Fruit fly (Drosophila melanogaster) whole organism, embryonic: ENCODE results near the gene CG10165.

Source experiments
- Abd-B ChIP-seq: fragments of 200-800 bp; sonication (Bioruptor generic); optimal IDR thresholded peaks from 2 replicates; lab custom pipeline; 2018; ENCODE audit warnings: missing biosample characterization, mild to moderate bottlenecking, missing genetic modification characterization, moderate library complexity
- CG10274 ChIP-seq: fragments of 200-800 bp; sonication (Bioruptor generic); optimal IDR thresholded peaks from 3 replicates; lab custom pipeline; 2017; ENCODE audit warnings: missing biosample characterization, mild to moderate bottlenecking, missing genetic modification characterization
- CG11247 ChIP-seq: fragments of 200-800 bp; sonication (Bioruptor generic); IDR thresholded peaks from 2 replicates; pipeline ENCODE4 v1.3.6; 2022; ENCODE audit warnings: missing biosample characterization, missing genetic modification characterization
- CG11504 ChIP-seq: fragments of 200-800 bp; sonication (Bioruptor generic); optimal IDR thresholded peaks from 3 replicates; lab custom pipeline; 2019; ENCODE audit warnings: missing biosample characterization, mild to moderate bottlenecking, missing genetic modification characterization, moderate library complexity
- CG13624 ChIP-seq: fragments of 200-800 bp; sonication (Bioruptor generic); optimal IDR thresholded peaks from 2 replicates; lab custom pipeline; 2016; ENCODE audit warnings: missing biosample characterization, missing genetic modification characterization
- CG14667 ChIP-seq: fragments of 200-800 bp; sonication (Bioruptor generic); IDR thresholded peaks from 2 replicates; pipeline ENCODE4 v1.3.6; 2022; ENCODE audit warnings: missing biosample characterization, missing genetic modification characterization
- CG15479 ChIP-seq: fragments of 200-800 bp; sonication (Bioruptor generic); optimal IDR thresholded peaks from 3 replicates; lab custom pipeline; 2019; ENCODE audit warnings: missing biosample characterization, mild to moderate bottlenecking, missing genetic modification characterization, moderate library complexity
- CG15601 ChIP-seq: fragments of 200-800 bp; sonication (Bioruptor generic); optimal IDR thresholded peaks from 3 replicates; lab custom pipeline; 2019; ENCODE audit warnings: missing biosample characterization, mild to moderate bottlenecking, missing genetic modification characterization, moderate library complexity
- CG15696 ChIP-seq: fragments of 200-800 bp; sonication (Bioruptor generic); optimal IDR thresholded peaks from 2 replicates; lab custom pipeline; 2019; ENCODE audit warnings: missing biosample characterization, mild to moderate bottlenecking, missing genetic modification characterization, moderate library complexity
- CG1602 ChIP-seq: fragments of 200-800 bp; sonication (Bioruptor generic); optimal IDR thresholded peaks from 3 replicates; lab custom pipeline; 2016; ENCODE audit warnings: missing biosample characterization, missing genetic modification characterization
- CG1647 ChIP-seq: fragments of 200-800 bp; sonication (Bioruptor generic); optimal IDR thresholded peaks from 3 replicates; lab custom pipeline; 2016; ENCODE audit warnings: missing biosample characterization, missing genetic modification characterization
- CG17829 ChIP-seq: fragments of 200-800 bp; optimal IDR thresholded peaks from 2 replicates; lab custom pipeline; 2019; ENCODE audit warnings: missing biosample characterization, mild to moderate bottlenecking, missing genetic modification characterization, moderate library complexity
- CG1832 ChIP-seq: fragments of 200-800 bp; sonication (Bioruptor generic); optimal IDR thresholded peaks from 2 replicates; lab custom pipeline; 2017; ENCODE audit warnings: missing biosample characterization, mild to moderate bottlenecking, missing genetic modification characterization, inconsistent platforms
- CG18476 ChIP-seq: fragments of 200-800 bp; sonication (Bioruptor generic); optimal IDR thresholded peaks from 2 replicates; lab custom pipeline; 2016; ENCODE audit warnings: missing biosample characterization, mild to moderate bottlenecking, missing genetic modification characterization
- CG2120 ChIP-seq: fragments of 200-800 bp; sonication (Bioruptor generic); optimal IDR thresholded peaks from 3 replicates; lab custom pipeline; 2016; ENCODE audit warnings: missing biosample characterization, missing genetic modification characterization
- CG31388 ChIP-seq: fragments of 200-800 bp; sonication (Bioruptor generic); optimal IDR thresholded peaks from 2 replicates; lab custom pipeline; 2016; ENCODE audit warnings: missing biosample characterization, missing genetic modification characterization
- CG32772 ChIP-seq: fragments of 200-800 bp; sonication (Bioruptor generic); IDR thresholded peaks from 2 replicates; pipeline ENCODE4 v1.3.6; 2022; ENCODE audit warnings: missing biosample characterization, missing genetic modification characterization
- CG34224 ChIP-seq: fragments of 200-800 bp; sonication (Bioruptor generic); IDR thresholded peaks from 3 replicates; pipeline ENCODE4 v1.3.6; 2022; ENCODE audit warnings: missing biosample characterization, missing genetic modification characterization; ENCODE audit not compliant: partially characterized antibody
- CG42726 ChIP-seq: fragments of 200-800 bp; sonication (Bioruptor generic); IDR thresholded peaks from 2 replicates; pipeline ENCODE4 v1.3.6; 2022; ENCODE audit warnings: missing biosample characterization, missing genetic modification characterization; ENCODE audit not compliant: partially characterized antibody
- CG4424 ChIP-seq: fragments of 200-800 bp; sonication (Bioruptor generic); optimal IDR thresholded peaks from 3 replicates; lab custom pipeline; 2016; ENCODE audit warnings: missing biosample characterization, missing genetic modification characterization
- CG6254 ChIP-seq: fragments of 200-800 bp; sonication (Bioruptor generic); optimal IDR thresholded peaks from 3 replicates; lab custom pipeline; 2017; ENCODE audit warnings: mild to moderate bottlenecking, missing biosample characterization, missing genetic modification reagents, missing genetic modification characterization
- CG6689 ChIP-seq: fragments of 200-800 bp; sonication (Bioruptor generic); IDR thresholded peaks from 2 replicates; pipeline ENCODE4 v1.3.6; 2022; ENCODE audit warnings: missing biosample characterization, missing genetic modification characterization
- CG7271 ChIP-seq: fragments of 200-800 bp; sonication (Bioruptor generic); optimal IDR thresholded peaks from 2 replicates; lab custom pipeline; 2018; ENCODE audit warnings: missing biosample characterization, mild to moderate bottlenecking, missing genetic modification characterization, moderate library complexity
- CG7556 ChIP-seq: fragments of 200-800 bp; sonication (Bioruptor generic); optimal IDR thresholded peaks from 2 replicates; lab custom pipeline; 2017; ENCODE audit warnings: missing biosample characterization, mild to moderate bottlenecking, missing genetic modification characterization
- CG9727 ChIP-seq: fragments of 200-800 bp; sonication (Bioruptor generic); optimal IDR thresholded peaks from 3 replicates; lab custom pipeline; 2017; ENCODE audit warnings: missing biosample characterization, mild to moderate bottlenecking, missing genetic modification characterization
- D19B ChIP-seq: fragments of 200-800 bp; sonication (Bioruptor generic); optimal IDR thresholded peaks from 2 replicates; lab custom pipeline; 2017; ENCODE audit warnings: missing biosample characterization, mild to moderate bottlenecking, missing genetic modification characterization
- E2f1 ChIP-seq: fragments of 200-800 bp; sonication (Bioruptor generic); IDR thresholded peaks from 2 replicates; pipeline ENCODE4 v1.3.6; 2022; ENCODE audit warnings: missing biosample characterization, missing genetic modification characterization
- Gug ChIP-seq: fragments of 200-800 bp; sonication (Bioruptor generic); IDR thresholded peaks from 4 replicates; pipeline ENCODE4 v1.3.6; 2022; ENCODE audit warnings: missing biosample characterization, missing genetic modification characterization
- H15 ChIP-seq: fragments of 200-800 bp; sonication (Bioruptor generic); IDR thresholded peaks from 3 replicates; pipeline ENCODE4 v1.3.6; 2022; ENCODE audit warnings: missing biosample characterization, missing genetic modification characterization
- Hsf ChIP-seq: fragments of 200-800 bp; sonication (Bioruptor generic); optimal IDR thresholded peaks from 3 replicates; lab custom pipeline; 2016; ENCODE audit warnings: missing biosample characterization, missing genetic modification characterization
- Jarid2 ChIP-seq: fragments of 200-800 bp; sonication (Bioruptor generic); optimal IDR thresholded peaks from 3 replicates; lab custom pipeline; 2017; ENCODE audit warnings: mild to moderate bottlenecking, missing biosample characterization, missing genetic modification reagents, missing genetic modification characterization
- Med ChIP-seq: fragments of 200-800 bp; sonication (Bioruptor generic); peaks from one replicate; lab custom pipeline; 2016; ENCODE audit warnings: missing biosample characterization, missing genetic modification characterization, mild to moderate bottlenecking, inconsistent platforms, moderate library complexity
- Optix ChIP-seq: fragments of 200-800 bp; sonication (Bioruptor generic); IDR thresholded peaks from 3 replicates; pipeline ENCODE4 v1.3.6; 2022; ENCODE audit warnings: missing biosample characterization, missing genetic modification characterization
- Rx ChIP-seq: fragments of 200-800 bp; sonication (Bioruptor generic); IDR thresholded peaks from 2 replicates; pipeline ENCODE4 v1.3.6; 2022; ENCODE audit warnings: missing biosample characterization, missing genetic modification characterization
- Spps ChIP-seq: fragments of 200-800 bp; sonication (Bioruptor generic); optimal IDR thresholded peaks from 2 replicates; lab custom pipeline; 2018; ENCODE audit warnings: missing biosample characterization, mild to moderate bottlenecking, missing genetic modification characterization
- bcd ChIP-seq: fragments of 200-800 bp; sonication (Bioruptor generic); optimal IDR thresholded peaks from 2 replicates; lab custom pipeline; 2017; ENCODE audit warnings: missing biosample characterization, mild to moderate bottlenecking, missing genetic modification characterization
- chif ChIP-seq, 2 experiments: fragments of 200-800 bp; sonication (Bioruptor generic); optimal IDR thresholded peaks; 3 replicates each; lab custom pipeline; 2016; ENCODE audit warnings: missing biosample characterization in 2 of 2, missing genetic modification characterization in 2 of 2
- croc ChIP-seq: fragments of 200-800 bp; sonication (Bioruptor generic); conservative IDR thresholded peaks from 3 replicates; pipeline ENCODE4 v1.3.6; 2022; ENCODE audit warnings: missing biosample characterization, missing genetic modification characterization
- dmrt99B ChIP-seq: fragments of 200-800 bp; sonication (Bioruptor generic); optimal IDR thresholded peaks from 2 replicates; lab custom pipeline; 2018; ENCODE audit warnings: missing biosample characterization, mild to moderate bottlenecking, missing genetic modification characterization, moderate library complexity
- en ChIP-seq: fragments of 200-800 bp; sonication (Bioruptor generic); optimal IDR thresholded peaks from 2 replicates; lab custom pipeline; 2016; ENCODE audit warnings: missing biosample characterization, missing genetic modification characterization
- eve ChIP-seq, 2 experiments: fragments of >200 bp; optimal IDR thresholded peaks; 2 replicates each; lab custom pipeline; 2017; ENCODE audit warnings: missing biosample characterization in 2 of 2, missing genetic modification characterization in 2 of 2
- fu2 ChIP-seq: fragments of 200-800 bp; sonication (Bioruptor generic); optimal IDR thresholded peaks from 2 replicates; lab custom pipeline; 2016; ENCODE audit warnings: missing biosample characterization, missing genetic modification characterization
- gem ChIP-seq: fragments of 200-800 bp; sonication (Bioruptor generic); optimal IDR thresholded peaks from 2 replicates; lab custom pipeline; 2019; ENCODE audit warnings: missing biosample characterization, mild to moderate bottlenecking, missing genetic modification characterization, moderate library complexity
- knrl ChIP-seq: fragments of 200-800 bp; sonication (Bioruptor generic); IDR thresholded peaks from 3 replicates; pipeline ENCODE4 v1.3.6; 2022; ENCODE audit warnings: missing biosample characterization, missing genetic modification characterization; ENCODE audit not compliant: partially characterized antibody
- lola ChIP-seq, 3 experiments: fragments of >200 bp in 2 of 3; fragments of 200-800 bp in 1 of 3; sonication (Bioruptor generic) in 1 of 3; optimal IDR thresholded peaks; 2 replicates each; lab custom pipeline; 2017 to 2019; ENCODE audit warnings: missing biosample characterization in 3 of 3, missing genetic modification characterization in 3 of 3, mild to moderate bottlenecking in 1 of 3, moderate library complexity in 1 of 3
- sens ChIP-seq: fragments of 200-800 bp; sonication (Bioruptor generic); peaks from one replicate; lab custom pipeline; 2016; ENCODE audit warnings: missing biosample characterization, missing genetic modification characterization
- shn ChIP-seq: fragments of 200-800 bp; sonication (Bioruptor generic); optimal IDR thresholded peaks from 3 replicates; lab custom pipeline; 2016; ENCODE audit warnings: missing biosample characterization, missing genetic modification characterization
- sob ChIP-seq: fragments of 200-800 bp; sonication (Bioruptor generic); IDR thresholded peaks from 2 replicates; pipeline ENCODE4 v1.3.6; 2022; ENCODE audit warnings: missing biosample characterization, missing genetic modification characterization
- sug ChIP-seq: fragments of 200-800 bp; optimal IDR thresholded peaks from 2 replicates; lab custom pipeline; 2019; ENCODE audit warnings: missing biosample characterization, mild to moderate bottlenecking, missing genetic modification characterization, moderate library complexity
- ttk ChIP-seq: fragments of 200-800 bp; sonication (Bioruptor generic); IDR thresholded peaks from 2 replicates; pipeline ENCODE4 v2.1.2; 2022; ENCODE audit warnings: missing biosample characterization, missing genetic modification characterization

The CG10165 gene

dm6 chr2L:19517154-19517814 is 12.8 kb downstream of the CG10165 start, which contains the start of gene Hasp (continued):
- TF ChIP-seq dmrt99B (tag; lab: Kevin White, UChicago) (no peak), lola (GFP tag; optimal IDR thresholded peaks at IDR 0.05; lab: Kevin White, UChicago) (peak in 1 of 3 experiments; percentile 38), CG10274 (GFP tag; lab: Kevin White, UChicago) (no peak), CG11504 (tag; lab: Kevin White, UChicago) (peak; percentile 64), CG15479 (no peak), gem (tag; lab: Kevin White, UChicago) (no peak), CG32772 (GFP tag; lab: Robert Waterston, UW) (no peak), eve (GFP tag; optimal IDR thresholded peaks at IDR 0.05; lab: Kevin White, UChicago) (no peak), bcd (GFP tag; lab: Kevin White, UChicago) (peak; percentile 53), shn (GFP tag; lab: Kevin White, UChicago) (no peak), CG7271 (tag; lab: Kevin White, UChicago) (peak; percentile 35), CG4424 (peak; percentile 46), Hsf (GFP tag; lab: Kevin White, UChicago) (peak; percentile 18), Rx (GFP tag; lab: Robert Waterston, UW) (no peak), sug (tag; lab: Kevin White, UChicago) (peak; percentile 42), croc (no peak), CG6254 (GFP tag; lab: Kevin White, UChicago) (peak; percentile 53), CG15696 (no peak), knrl (GFP tag; lab: Robert Waterston, UW) (peak; percentile 46; the same call in 2 of the 3 replicates), CG42726 (GFP tag; lab: Robert Waterston, UW) (no peak), chif (GFP tag; optimal IDR thresholded peaks at IDR 0.05; lab: Kevin White, UChicago) (no peak), fu2 (GFP tag; lab: Kevin White, UChicago) (no peak), CG9727 (GFP tag; lab: Kevin White, UChicago) (peak; percentile 61), D19B (GFP tag; lab: Kevin White, UChicago) (no peak), CG11247 (no peak), CG2120 (GFP tag; lab: Kevin White, UChicago) (peak; percentile 39), Gug (GFP tag; lab: Robert Waterston, UW) (peak; percentile 45; the same call in 2 of the 4 replicates), CG1647 (GFP tag; lab: Kevin White, UChicago) (peak; percentile 7), CG6689 (GFP tag; lab: Robert Waterston, UW) (peak; percentile 39; the same call in 1 of the 2 replicates), CG1832 (no peak), Med (peak; percentile 81), CG18476 (GFP tag; lab: Kevin White, UChicago) (peak; percentile 42), CG34224 (peak; percentile 87), CG13624 (GFP tag; lab: Kevin White, UChicago) (peak; percentile 35), CG1602 (no peak), Optix (GFP tag; lab: Robert Waterston, UW) (no peak), sob (GFP tag; lab: Robert Waterston, UW) (peak; percentile 65), E2f1 (GFP tag; lab: Robert Waterston, UW) (no peak), Spps (peak; percentile 52), en (no peak), Jarid2 (GFP tag; lab: Kevin White, UChicago) (no peak), CG7556 (GFP tag; lab: Kevin White, UChicago) (peak; percentile 28), ttk (GFP tag; lab: Robert Waterston, UW) (peak; percentile 33; the same call in 1 of the 2 replicates), CG14667 (GFP tag; lab: Robert Waterston, UW) (no peak), H15 (GFP tag; lab: Robert Waterston, UW) (no peak), CG15601 (tag; lab: Kevin White, UChicago) (peak; percentile 17), Abd-B (peak; percentile 41), sens (GFP tag; lab: Kevin White, UChicago) (peak; percentile 88), CG17829 (tag; lab: Kevin White, UChicago) (peak; percentile 62), CG31388 (GFP tag; lab: Kevin White, UChicago) (no peak)
